Worm (Caenorhabditis elegans) whole organism, L4 larva: ENCODE measurements around the gene kin-26.

Experiments used
- D1046.2 ChIP-seq: fragments of 200-800 bp; sonication (Bioruptor generic); IDR thresholded peaks from 2 replicates; pipeline ENCODE4 v1.3.6; 2022; ENCODE audit warnings: missing genetic modification characterization, missing compliant biosample characterization
- F37D6.2 ChIP-seq: sonication (generic microtip); optimal IDR thresholded peaks from 2 replicates; lab custom pipeline; 2016; ENCODE audit warnings: mild to moderate bottlenecking, missing genetic modification characterization, missing compliant biosample characterization
- T26A8.4 ChIP-seq: fragments of 200-800 bp; sonication (Bioruptor generic); IDR thresholded peaks from 2 replicates; pipeline ENCODE4 v1.3.6; 2022; ENCODE audit warnings: missing genetic modification characterization, missing compliant biosample characterization
- aha-1 ChIP-seq: fragments of 150-350 bp; peaks from one replicate; lab custom pipeline; 2014; ENCODE audit warnings: missing biosample characterization, missing genetic modification characterization
- ceh-20 ChIP-seq: fragments of 200-800 bp; sonication (Bioruptor generic); IDR thresholded peaks from 2 replicates; pipeline ENCODE4 v1.3.6; 2022; ENCODE audit warnings: missing genetic modification reagents, missing genetic modification characterization, missing compliant biosample characterization
- ceh-28 ChIP-seq: fragments of 150-350 bp; optimal IDR thresholded peaks from 2 replicates; lab custom pipeline; 2014; ENCODE audit warnings: missing biosample characterization, missing genetic modification reagents, missing genetic modification characterization
- ces-1 ChIP-seq: fragments of 150-350 bp; sonication (generic microtip); optimal IDR thresholded peaks from 4 replicates; lab custom pipeline; 2014; ENCODE audit warnings: missing biosample characterization, missing genetic modification reagents, missing genetic modification characterization
- cey-2 ChIP-seq: sonication (generic microtip); optimal IDR thresholded peaks from 3 replicates; lab custom pipeline; 2017; ENCODE audit warnings: missing genetic modification characterization, mild to moderate bottlenecking, missing compliant biosample characterization, antibody characterized with exemption, borderline replicate concordance; ENCODE audit not compliant: insufficient read depth
- daf-16 ChIP-seq, 3 experiments: sonication (generic microtip); optimal IDR thresholded peaks; 2 replicates each; lab custom pipeline; 2016 to 2017; ENCODE audit warnings: missing genetic modification characterization in 3 of 3, missing genetic modification reagents in 3 of 3, mild to moderate bottlenecking in 2 of 3, missing compliant biosample characterization in 2 of 3, missing biosample characterization in 1 of 3, moderate library complexity in 1 of 3
- daf-8 ChIP-seq: fragments of 200-800 bp; sonication (Bioruptor generic); IDR thresholded peaks from 2 replicates; pipeline ENCODE4 v1.3.6; 2022; ENCODE audit warnings: missing genetic modification characterization, missing compliant biosample characterization
- dmd-8 ChIP-seq: fragments of 200-800 bp; sonication (Bioruptor generic); IDR thresholded peaks from 2 replicates; pipeline ENCODE4 v1.3.6; 2022; ENCODE audit warnings: missing genetic modification characterization, missing compliant biosample characterization
- dpl-1 ChIP-seq: fragments of 150-350 bp; optimal IDR thresholded peaks from 2 replicates; lab custom pipeline; 2014; ENCODE audit warnings: missing biosample characterization, missing genetic modification reagents, missing genetic modification characterization
- duxl-1 ChIP-seq: sonication (generic microtip); optimal IDR thresholded peaks from 2 replicates; lab custom pipeline; 2016; ENCODE audit warnings: mild to moderate bottlenecking, missing genetic modification characterization, moderate library complexity, missing compliant biosample characterization; ENCODE audit not compliant: poor library complexity
- dve-1 ChIP-seq: sonication (generic microtip); optimal IDR thresholded peaks from 2 replicates; lab custom pipeline; 2017; ENCODE audit warnings: antibody characterized with exemption, mild to moderate bottlenecking, missing genetic modification characterization, missing compliant biosample characterization; ENCODE audit not compliant: insufficient read depth
- gei-8 ChIP-seq: fragments of 200-800 bp; sonication (Bioruptor generic); optimal IDR thresholded peaks from 2 replicates; lab custom pipeline; 2018; ENCODE audit warnings: mild to moderate bottlenecking, missing genetic modification characterization, missing compliant biosample characterization
- hlh-11 ChIP-seq: fragments of 200-800 bp; sonication (Bioruptor generic); optimal IDR thresholded peaks from 2 replicates; lab custom pipeline; 2018; ENCODE audit warnings: mild to moderate bottlenecking, missing genetic modification characterization, missing compliant biosample characterization
- hlh-30 ChIP-seq: sonication (generic microtip); optimal IDR thresholded peaks from 2 replicates; lab custom pipeline; 2017; ENCODE audit warnings: antibody characterized with exemption, mild to moderate bottlenecking, missing genetic modification characterization, missing compliant biosample characterization; ENCODE audit not compliant: insufficient read depth
- lin-38 ChIP-seq: fragments of 200-800 bp; sonication (Bioruptor generic); IDR thresholded peaks from 2 replicates; pipeline ENCODE4 v1.3.6; 2022; ENCODE audit warnings: missing genetic modification reagents, missing genetic modification characterization, missing compliant biosample characterization
- lin-39 ChIP-seq: fragments of 150-350 bp; optimal IDR thresholded peaks from 2 replicates; lab custom pipeline; 2014; ENCODE audit warnings: missing biosample characterization, missing genetic modification reagents, missing genetic modification characterization
- lsy-2 ChIP-seq, 2 experiments: fragments of 150-350 bp in 1 of 2; sonication (generic microtip) in 1 of 2; optimal IDR thresholded peaks; 2 replicates each; lab custom pipeline; 2014 to 2017; ENCODE audit warnings: missing biosample characterization in 2 of 2, missing genetic modification characterization in 2 of 2
- madf-9 ChIP-seq: fragments of 200-800 bp; sonication (Bioruptor generic); conservative IDR thresholded peaks from 2 replicates; pipeline ENCODE4 v1.3.6; 2022; ENCODE audit warnings: missing genetic modification reagents, missing genetic modification characterization, missing compliant biosample characterization
- mdl-1 ChIP-seq, 2 experiments: fragments of 150-350 bp in 1 of 2; sonication (generic microtip) in 1 of 2; optimal IDR thresholded peaks; 2 replicates each; lab custom pipeline; 2014 to 2017; ENCODE audit warnings: missing biosample characterization in 2 of 2, missing genetic modification characterization in 2 of 2
- mep-1 ChIP-seq: fragments of 150-350 bp; sonication (generic microtip); optimal IDR thresholded peaks from 3 replicates; lab custom pipeline; 2014; ENCODE audit warnings: missing biosample characterization, missing genetic modification characterization
- mes-2 ChIP-seq: sonication (generic microtip); optimal IDR thresholded peaks from 2 replicates; lab custom pipeline; 2016; ENCODE audit warnings: missing genotype, mild to moderate bottlenecking, missing genetic modification characterization, missing compliant biosample characterization; ENCODE audit not compliant: poor library complexity, severe bottlenecking
- mxl-2 ChIP-seq: fragments of 200-800 bp; sonication (Bioruptor generic); conservative IDR thresholded peaks from 2 replicates; pipeline ENCODE4 v1.3.6; 2022; ENCODE audit warnings: missing genetic modification reagents, missing genetic modification characterization, missing compliant biosample characterization
- mxl-3 ChIP-seq: fragments of 200-800 bp; sonication (Bioruptor generic); optimal IDR thresholded peaks from 2 replicates; lab custom pipeline; 2018; ENCODE audit warnings: mild to moderate bottlenecking, missing genetic modification characterization, missing compliant biosample characterization
- nhr-237 ChIP-seq: sonication (generic microtip); optimal IDR thresholded peaks from 2 replicates; lab custom pipeline; 2017; ENCODE audit warnings: missing biosample characterization, missing genetic modification characterization
- nhr-25 ChIP-seq: sonication (generic microtip); optimal IDR thresholded peaks from 2 replicates; lab custom pipeline; 2017; ENCODE audit warnings: missing genetic modification characterization, mild to moderate bottlenecking, missing compliant biosample characterization, antibody characterized with exemption, moderate library complexity, borderline replicate concordance; ENCODE audit not compliant: insufficient read depth
- nhr-28 ChIP-seq: fragments of 150-350 bp; optimal IDR thresholded peaks from 2 replicates; lab custom pipeline; 2014; ENCODE audit warnings: missing biosample characterization, missing genetic modification characterization
- nhr-6 ChIP-seq: fragments of 150-350 bp; optimal IDR thresholded peaks from 2 replicates; lab custom pipeline; 2014; ENCODE audit warnings: missing biosample characterization, missing genetic modification characterization
- nhr-77 ChIP-seq: fragments of 150-350 bp; optimal IDR thresholded peaks from 2 replicates; lab custom pipeline; 2014; ENCODE audit warnings: missing biosample characterization, missing genetic modification characterization
- php-3 ChIP-seq: fragments of 200-800 bp; sonication (Bioruptor generic); IDR thresholded peaks from 2 replicates; pipeline ENCODE4 v1.3.6; 2022; ENCODE audit warnings: missing genetic modification reagents, missing genetic modification characterization, missing compliant biosample characterization
- rbr-2 ChIP-seq: sonication (generic microtip); optimal IDR thresholded peaks from 2 replicates; lab custom pipeline; 2016; ENCODE audit warnings: missing genotype, missing genetic modification characterization, missing compliant biosample characterization
- sdz-12 ChIP-seq: fragments of 200-800 bp; sonication (Bioruptor generic); optimal IDR thresholded peaks from 2 replicates; lab custom pipeline; 2018; ENCODE audit warnings: mild to moderate bottlenecking, missing genetic modification characterization, missing compliant biosample characterization
- set-16 ChIP-seq: fragments of 200-800 bp; sonication (Bioruptor generic); IDR thresholded peaks from 2 replicates; pipeline ENCODE4 v1.3.6; 2022; ENCODE audit warnings: missing genetic modification reagents, missing genetic modification characterization, missing compliant biosample characterization
- skn-1 ChIP-seq: fragments of 150-350 bp; optimal IDR thresholded peaks from 2 replicates; lab custom pipeline; 2014; ENCODE audit warnings: missing biosample characterization, missing genetic modification characterization
- tra-1 ChIP-seq: fragments of 200-800 bp; sonication (Bioruptor generic); IDR thresholded peaks from 2 replicates; pipeline ENCODE4 v1.3.6; 2022; ENCODE audit warnings: missing genetic modification reagents, missing genetic modification characterization, missing compliant biosample characterization
- zag-1 ChIP-seq: fragments of 150-350 bp; optimal IDR thresholded peaks from 2 replicates; lab custom pipeline; 2014; ENCODE audit warnings: missing biosample characterization, missing genetic modification characterization
- zfp-2 ChIP-seq: sonication (generic microtip); optimal IDR thresholded peaks from 2 replicates; lab custom pipeline; 2016; ENCODE audit warnings: mild to moderate bottlenecking, missing genetic modification characterization, missing compliant biosample characterization
- zfp-3 ChIP-seq: fragments of 200-800 bp; sonication (Bioruptor generic); conservative IDR thresholded peaks from 2 replicates; pipeline ENCODE4 v1.3.6; 2022; ENCODE audit warnings: missing genetic modification reagents, missing genetic modification characterization, missing compliant biosample characterization
- ztf-7 ChIP-seq: fragments of 150-350 bp; optimal IDR thresholded peaks from 2 replicates; lab custom pipeline; 2014; ENCODE audit warnings: missing biosample characterization, missing genetic modification characterization

Gene kin-26

DNA sequence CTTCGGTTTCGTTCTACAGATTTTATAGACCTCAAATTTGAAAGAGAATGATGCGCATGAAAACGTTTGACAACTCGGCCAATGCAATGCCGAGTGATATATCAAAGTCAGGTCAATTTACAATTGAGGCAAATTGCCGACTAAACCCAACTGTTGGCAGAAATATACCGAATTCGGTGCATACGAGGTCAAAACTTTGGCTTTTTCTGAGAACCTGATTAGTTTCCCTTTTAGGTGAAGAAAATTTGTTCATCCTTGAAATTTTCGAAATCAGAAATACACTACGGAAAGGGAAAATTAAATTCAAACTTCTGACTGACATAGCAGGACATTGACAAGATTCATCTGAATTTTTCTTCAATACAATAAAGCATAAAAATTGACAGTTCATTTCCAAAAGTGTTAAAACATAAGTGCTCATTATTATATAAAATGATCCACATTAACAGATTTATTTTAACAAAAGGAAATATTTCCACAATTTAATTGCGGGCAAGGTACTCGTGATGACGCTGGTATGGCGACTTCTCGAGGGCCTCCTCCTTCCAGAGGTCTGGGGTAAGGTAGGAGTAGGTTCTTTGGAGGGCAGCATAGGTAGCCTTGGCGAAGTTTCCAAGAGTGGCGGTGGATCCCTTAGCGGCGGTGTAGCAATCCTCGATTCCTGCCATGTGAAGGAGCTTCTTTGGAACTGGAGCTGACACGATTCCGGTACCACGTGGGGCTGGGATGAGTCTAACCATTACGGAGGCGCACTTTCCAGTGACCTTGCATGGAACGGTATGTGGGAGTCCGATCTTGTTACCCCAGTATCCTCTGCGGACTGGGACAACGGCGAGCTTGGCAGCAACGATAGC, 47.5 kb upstream of the kin-26 start (continued):
- TF ChIP-seq ceh-20 (GFP tag; lab: Robert Waterston, UW) (no peak), lsy-2 (tag; optimal IDR thresholded peaks at IDR 0.05; lab: Kevin White, UChicago) (peak in 1 of 2 experiments; percentile 20), aha-1 (peak; percentile 80), gei-8 (GFP tag; lab: Kevin White, UChicago) (no peak), lin-39 (tag; lab: Kevin White, UChicago) (no peak), duxl-1 (no peak), dmd-8 (GFP tag; lab: Robert Waterston, UW) (no peak), zfp-2 (tag; lab: Kevin White, UChicago) (no peak), set-16 (peak; percentile 50), nhr-237 (no peak), mxl-3 (GFP tag; lab: Kevin White, UChicago) (no peak), nhr-6 (tag; lab: Kevin White, UChicago) (no peak), ceh-28 (tag; lab: Kevin White, UChicago) (no peak), zfp-3 (GFP tag; lab: Robert Waterston, UW) (peak; percentile 57; the same call in 1 of the 2 replicates), madf-9 (no peak), zag-1 (tag; lab: Kevin White, UChicago) (no peak), nhr-77 (no peak), ces-1 (no peak), F37D6.2 (tag; lab: Kevin White, UChicago) (no peak), cey-2 (no peak), php-3 (GFP tag; lab: Robert Waterston, UW) (no peak), daf-8 (no peak), T26A8.4 (no peak), D1046.2 (GFP tag; lab: Robert Waterston, UW) (no peak; the same call in 1 of the 2 replicates), sdz-12 (no peak)

DNA sequence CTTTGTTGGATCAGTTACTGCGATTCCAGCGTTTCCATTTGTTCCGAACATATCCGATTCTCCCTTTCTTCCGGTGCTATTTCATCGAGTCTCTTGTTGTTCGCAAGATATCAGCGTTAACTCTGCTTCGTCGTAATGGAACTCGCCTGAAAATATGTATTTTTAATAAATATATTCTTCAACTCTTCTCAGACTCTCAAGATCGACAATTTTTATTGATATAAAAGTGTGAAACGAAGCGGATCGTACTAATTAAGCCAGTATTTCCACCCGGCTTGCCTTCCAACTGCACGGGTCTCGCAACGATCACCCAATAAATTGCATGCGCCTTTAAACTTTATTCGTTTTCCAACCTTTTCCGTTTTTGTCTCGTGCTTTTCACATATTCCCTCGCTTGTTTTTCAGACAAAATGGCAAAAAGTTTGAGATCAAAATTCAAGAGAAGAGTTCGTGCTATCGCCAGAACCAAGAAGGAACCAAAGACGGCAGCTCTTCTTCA, 46.4 kb upstream of the kin-26 start, which contains the start of the genes xpo-3 and C49H3.3:
xpo-3 (minus strand) TSS at position 51 of the 499 bp plus-strand sequence.
C49H3.3 (plus strand) TSS at position 369 of the 499 bp plus-strand sequence.
- TF ChIP-seq ztf-7 (tag; lab: Kevin White, UChicago) (no peak), nhr-28 (tag; lab: Kevin White, UChicago) (peak; percentile 10), mxl-2 (GFP tag; lab: Robert Waterston, UW) (no peak), mdl-1 (tag; optimal IDR thresholded peaks at IDR 0.05; lab: Kevin White, UChicago) (peak in 1 of 2 experiments; percentile 54), lsy-2 (tag; optimal IDR thresholded peaks at IDR 0.05; lab: Kevin White, UChicago) (peak in 1 of 2 experiments; percentile 82), skn-1 (tag; lab: Kevin White, UChicago) (no peak), hlh-30 (tag; lab: Kevin White, UChicago) (peak; percentile 80), nhr-25 (tag; lab: Kevin White, UChicago) (no peak), dpl-1 (GFP tag; lab: Kevin White, UChicago) (peak; percentile 51), mep-1 (tag; lab: Kevin White, UChicago) (peak; percentile 52), aha-1 (peak; percentile 51), rbr-2 (tag; lab: Kevin White, UChicago) (peak; percentile 15), dve-1 (tag; lab: Kevin White, UChicago) (peak; percentile 38), daf-16 (GFP tag; optimal IDR thresholded peaks at IDR 0.05; lab: Kevin White, UChicago) (no peak), daf-16 (tag; optimal IDR thresholded peaks at IDR 0.05; lab: Kevin White, UChicago) (peak; percentile 42), nhr-77 (peak; percentile 24), hlh-11 (peak; percentile 27), mes-2 (tag; lab: Kevin White, UChicago) (peak; percentile 65), tra-1 (GFP tag; lab: Robert Waterston, UW) (no peak), lin-38 (GFP tag; lab: Robert Waterston, UW) (0 out of 2 replicates have a peak, but pooled peaks have one; percentile 22)
